Fruit fly (Drosophila melanogaster) whole organism, pupa: ENCODE results near the gene CG32551.

Experiments
- CG10348 ChIP-seq: fragments of 200-800 bp; sonication (Bioruptor generic); IDR thresholded peaks from 2 replicates; pipeline ENCODE4 v1.3.6; 2022; ENCODE audit warnings: missing biosample characterization, missing genetic modification characterization
- CG12605 ChIP-seq: fragments of 200-800 bp; sonication (Bioruptor generic); IDR thresholded peaks from 2 replicates; pipeline ENCODE4 v1.3.6; 2022; ENCODE audit warnings: missing biosample characterization, missing genetic modification characterization
- CG13204 ChIP-seq: fragments of 200-800 bp; sonication (Bioruptor generic); optimal IDR thresholded peaks from 2 replicates; lab custom pipeline; 2018; ENCODE audit warnings: missing biosample characterization, mild to moderate bottlenecking, missing genetic modification characterization, moderate library complexity
- CG14655 ChIP-seq: fragments of 200-800 bp; sonication (Bioruptor generic); optimal IDR thresholded peaks from 3 replicates; lab custom pipeline; 2017; ENCODE audit warnings: mild to moderate bottlenecking, missing biosample characterization, missing genetic modification reagents, missing genetic modification characterization
- CG15710 ChIP-seq: fragments of 200-800 bp; sonication (Bioruptor generic); optimal IDR thresholded peaks from 2 replicates; lab custom pipeline; 2018; ENCODE audit warnings: missing biosample characterization, mild to moderate bottlenecking, missing genetic modification characterization, moderate library complexity
- CG32121 ChIP-seq: fragments of 200-800 bp; sonication (Bioruptor generic); IDR thresholded peaks from 2 replicates; pipeline ENCODE4 v1.3.6; 2022; ENCODE audit warnings: missing biosample characterization, missing genetic modification characterization
- CG34367 ChIP-seq: fragments of 200-800 bp; sonication (Bioruptor generic); optimal IDR thresholded peaks from 2 replicates; lab custom pipeline; 2018; ENCODE audit warnings: missing biosample characterization, mild to moderate bottlenecking, missing genetic modification characterization
- CG4496 ChIP-seq: fragments of 200-800 bp; sonication (Bioruptor generic); IDR thresholded peaks from 3 replicates; pipeline ENCODE4 v1.3.6; 2022; ENCODE audit warnings: missing biosample characterization, missing genetic modification characterization
- CG8159 ChIP-seq: fragments of 200-800 bp; sonication (Bioruptor generic); optimal IDR thresholded peaks from 3 replicates; lab custom pipeline; 2018; ENCODE audit warnings: missing biosample characterization, mild to moderate bottlenecking, missing genetic modification characterization, moderate library complexity
- CG8301 ChIP-seq: fragments of 200-800 bp; sonication (Bioruptor generic); optimal IDR thresholded peaks from 2 replicates; lab custom pipeline; 2018; ENCODE audit warnings: missing biosample characterization, mild to moderate bottlenecking, missing genetic modification characterization
- D1 ChIP-seq: fragments of 200-800 bp; sonication (Bioruptor generic); optimal IDR thresholded peaks from 2 replicates; lab custom pipeline; 2018; ENCODE audit warnings: missing biosample characterization, mild to moderate bottlenecking, missing genetic modification characterization, moderate library complexity
- EcR ChIP-seq: fragments of 200-800 bp; sonication (Bioruptor generic); optimal IDR thresholded peaks from 3 replicates; lab custom pipeline; 2019; ENCODE audit warnings: missing biosample characterization, missing genetic modification characterization, mild to moderate bottlenecking, moderate library complexity, missing genetic modification reagents
- Ets98B ChIP-seq: fragments of 200-800 bp; sonication (Bioruptor generic); IDR thresholded peaks from 2 replicates; pipeline ENCODE4 v1.3.6; 2022; ENCODE audit warnings: missing biosample characterization, missing genetic modification characterization
- fd96Ca ChIP-seq: fragments of 200-800 bp; sonication (Bioruptor generic); IDR thresholded peaks from 3 replicates; pipeline ENCODE4 v1.3.6; 2022; ENCODE audit warnings: missing biosample characterization, missing genetic modification characterization
- rn ChIP-seq: fragments of 200-800 bp; sonication (Bioruptor generic); IDR thresholded peaks from 2 replicates; pipeline ENCODE4 v1.3.6; 2022; ENCODE audit warnings: missing biosample characterization, missing genetic modification characterization

CG32551 gene

DNA sequence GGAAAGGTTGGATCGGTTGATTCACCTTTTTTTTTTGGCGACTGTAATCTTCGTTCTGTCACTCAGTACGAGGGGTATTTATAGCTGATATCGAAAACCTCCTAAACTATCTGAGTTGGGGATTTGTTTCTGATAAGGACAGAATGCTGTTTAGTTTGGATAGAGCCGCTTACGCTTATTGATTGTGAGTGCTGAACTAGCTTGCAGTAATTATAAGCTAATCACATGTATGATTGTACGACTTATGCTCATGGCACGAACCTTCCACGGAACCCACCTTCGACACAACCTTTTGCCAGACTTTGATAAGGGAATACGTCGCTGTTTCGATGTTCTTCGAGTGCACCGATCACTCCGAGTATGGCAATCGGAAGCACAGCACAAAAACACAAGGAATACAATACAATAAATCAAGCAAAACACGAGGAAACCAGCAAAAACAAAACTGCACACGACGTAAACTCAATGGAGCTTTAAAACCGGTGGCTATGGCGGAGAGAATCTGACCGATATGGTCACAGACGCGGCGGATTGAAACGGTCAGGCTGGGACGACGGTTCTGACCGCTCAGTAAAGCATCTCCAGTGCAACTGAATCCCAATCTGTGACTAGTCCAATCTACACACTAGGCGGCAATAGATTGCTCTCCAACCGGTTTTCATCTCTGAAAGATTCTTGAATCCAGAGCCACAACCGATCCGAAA, 47.8 kb downstream of the CG32551 start, which contains the start of gene psh:
Gene psh (minus strand): TSS at position 566 of the 704 bp plus-strand sequence.
- TF ChIP-seq CG10348 (GFP tag; lab: Robert Waterston, UW) (no peak), CG14655 (GFP tag; lab: Kevin White, UChicago) (peak; percentile 35), CG4496 (GFP tag; lab: Robert Waterston, UW) (no peak), CG13204 (GFP tag; lab: Kevin White, UChicago) (peak; percentile 25), fd96Ca (GFP tag; lab: Robert Waterston, UW) (peak; percentile 41; the same call in 1 of the 3 replicates), CG34367 (tag; lab: Kevin White, UChicago) (no peak), EcR (peak; percentile 64), rn (GFP tag; lab: Robert Waterston, UW) (no peak), CG32121 (GFP tag; lab: Robert Waterston, UW) (no peak), CG12605 (GFP tag; lab: Robert Waterston, UW) (0 out of 2 replicates have a peak, but pooled peaks have one; percentile 21), CG8301 (tag; lab: Kevin White, UChicago) (no peak), Ets98B (GFP tag; lab: Robert Waterston, UW) (peak; percentile 7; the same call in 1 of the 2 replicates), D1 (tag; lab: Kevin White, UChicago) (no peak), CG8159 (peak; percentile 23), CG15710 (tag; lab: Kevin White, UChicago) (no peak)
